Fruit fly (Drosophila melanogaster) whole organism, embryonic: Measurements from ENCODE around the gene Sf3b2.

Experiments
- Aef1 ChIP-seq: fragments of 200-800 bp; sonication (Bioruptor generic); IDR thresholded peaks from 3 replicates; pipeline ENCODE4 v1.3.6; 2022; ENCODE audit warnings: missing biosample characterization, missing genetic modification characterization
- Asciz ChIP-seq: fragments of 200-800 bp; sonication (Bioruptor generic); optimal IDR thresholded peaks from 2 replicates; lab custom pipeline; 2017; ENCODE audit warnings: missing biosample characterization, mild to moderate bottlenecking, missing genetic modification characterization, missing genetic modification reagents
- BEAF-32 ChIP-seq: fragments of 200-800 bp; sonication (Bioruptor generic); optimal IDR thresholded peaks from 3 replicates; lab custom pipeline; 2017; ENCODE audit warnings: missing biosample characterization, missing genetic modification characterization, mild to moderate bottlenecking, moderate library complexity, missing genetic modification reagents
- CG13287 ChIP-seq: fragments of 200-800 bp; sonication (Bioruptor generic); IDR thresholded peaks from 2 replicates; pipeline ENCODE4 v1.3.6; 2022; ENCODE audit warnings: missing biosample characterization, missing genetic modification characterization; ENCODE audit not compliant: partially characterized antibody
- CG13624 ChIP-seq: fragments of 200-800 bp; sonication (Bioruptor generic); optimal IDR thresholded peaks from 2 replicates; lab custom pipeline; 2016; ENCODE audit warnings: missing biosample characterization, missing genetic modification characterization
- CG14710 ChIP-seq: fragments of 200-800 bp; sonication (Bioruptor generic); optimal IDR thresholded peaks from 3 replicates; lab custom pipeline; 2019; ENCODE audit warnings: missing biosample characterization, mild to moderate bottlenecking, missing genetic modification characterization, moderate library complexity
- CG15011 ChIP-seq: fragments of 200-800 bp; sonication (Bioruptor generic); optimal IDR thresholded peaks from 3 replicates; lab custom pipeline; 2018; ENCODE audit warnings: missing biosample characterization, mild to moderate bottlenecking, missing genetic modification characterization
- CG15479 ChIP-seq: fragments of 200-800 bp; sonication (Bioruptor generic); optimal IDR thresholded peaks from 3 replicates; lab custom pipeline; 2019; ENCODE audit warnings: missing biosample characterization, mild to moderate bottlenecking, missing genetic modification characterization, moderate library complexity
- CG17186 ChIP-seq: fragments of 200-800 bp; sonication (Bioruptor generic); optimal IDR thresholded peaks from 3 replicates; lab custom pipeline; 2017; ENCODE audit warnings: missing biosample characterization, missing genetic modification reagents, missing genetic modification characterization
- CG2116 ChIP-seq: fragments of 200-800 bp; sonication (Bioruptor generic); optimal IDR thresholded peaks from 3 replicates; lab custom pipeline; 2018; ENCODE audit warnings: missing biosample characterization, mild to moderate bottlenecking, missing genetic modification characterization
- CG6765 ChIP-seq: fragments of 200-800 bp; sonication (Bioruptor generic); optimal IDR thresholded peaks from 3 replicates; lab custom pipeline; 2017; ENCODE audit warnings: missing biosample characterization, mild to moderate bottlenecking, missing genetic modification characterization
- CG7271 ChIP-seq: fragments of 200-800 bp; sonication (Bioruptor generic); optimal IDR thresholded peaks from 2 replicates; lab custom pipeline; 2018; ENCODE audit warnings: missing biosample characterization, mild to moderate bottlenecking, missing genetic modification characterization, moderate library complexity
- Mes4 ChIP-seq: fragments of 200-800 bp; sonication (Bioruptor generic); optimal IDR thresholded peaks from 2 replicates; lab custom pipeline; 2016; ENCODE audit warnings: missing biosample characterization, missing genetic modification characterization
- Myb ChIP-seq: fragments of 200-800 bp; sonication (Bioruptor generic); optimal IDR thresholded peaks from 2 replicates; lab custom pipeline; 2016; ENCODE audit warnings: missing biosample characterization, missing genetic modification characterization
- Nf-YC ChIP-seq: fragments of 200-800 bp; optimal IDR thresholded peaks from 3 replicates; lab custom pipeline; 2019; ENCODE audit warnings: missing biosample characterization, mild to moderate bottlenecking, missing genetic modification characterization, moderate library complexity
- NfI ChIP-seq: fragments of 200-800 bp; sonication (Bioruptor generic); optimal IDR thresholded peaks from 3 replicates; lab custom pipeline; 2018; ENCODE audit warnings: missing biosample characterization, mild to moderate bottlenecking, missing genetic modification characterization, moderate library complexity
- Oli ChIP-seq: fragments of 200-800 bp; sonication (Bioruptor generic); optimal IDR thresholded peaks from 2 replicates; lab custom pipeline; 2018; ENCODE audit warnings: missing biosample characterization, mild to moderate bottlenecking, missing genetic modification characterization, moderate library complexity
- Rfx ChIP-seq: fragments of 200-800 bp; sonication (Bioruptor generic); IDR thresholded peaks from 2 replicates; pipeline ENCODE4 v1.3.6; 2022; ENCODE audit warnings: missing biosample characterization, missing genetic modification characterization
- Scr ChIP-seq: fragments of 200-800 bp; sonication (Bioruptor generic); IDR thresholded peaks from 2 replicates; pipeline ENCODE4 v1.3.6; 2022; ENCODE audit warnings: missing biosample characterization, missing genetic modification characterization; ENCODE audit not compliant: partially characterized antibody
- Spps ChIP-seq: fragments of 200-800 bp; sonication (Bioruptor generic); optimal IDR thresholded peaks from 2 replicates; lab custom pipeline; 2018; ENCODE audit warnings: missing biosample characterization, mild to moderate bottlenecking, missing genetic modification characterization
- Sry-β ChIP-seq: fragments of 200-800 bp; sonication (Bioruptor generic); optimal IDR thresholded peaks from 2 replicates; lab custom pipeline; 2018; ENCODE audit warnings: missing biosample characterization, mild to moderate bottlenecking, missing genetic modification characterization, moderate library complexity
- Taf1 ChIP-seq: fragments of 200-800 bp; sonication (Bioruptor generic); IDR thresholded peaks from 2 replicates; pipeline ENCODE4 v1.3.6; 2022; ENCODE audit warnings: missing biosample characterization, missing genetic modification characterization
- Trl ChIP-seq, 3 experiments: fragments of >200 bp in 2 of 3; fragments of 200-800 bp in 1 of 3; sonication (Bioruptor generic) in 1 of 3; optimal IDR thresholded peaks; 2 replicates in 1 of 3; 3 replicates in 2 of 3; lab custom pipeline; 2016 to 2017; ENCODE audit warnings: missing biosample characterization in 1 of 3, missing genetic modification characterization in 1 of 3
- al ChIP-seq: fragments of 200-800 bp; sonication (Bioruptor generic); IDR thresholded peaks from 2 replicates; pipeline ENCODE4 v1.3.6; 2022; ENCODE audit warnings: missing biosample characterization, missing genetic modification characterization
- ato ChIP-seq: fragments of 200-800 bp; sonication (Bioruptor generic); IDR thresholded peaks from 2 replicates; pipeline ENCODE4 v1.3.6; 2022; ENCODE audit warnings: missing biosample characterization, missing genetic modification characterization; ENCODE audit not compliant: partially characterized antibody
- bigmax ChIP-seq: fragments of 200-800 bp; sonication (Bioruptor generic); optimal IDR thresholded peaks from 2 replicates; lab custom pipeline; 2018; ENCODE audit warnings: missing biosample characterization, mild to moderate bottlenecking, missing genetic modification characterization
- bowl ChIP-seq: fragments of 200-800 bp; sonication (Bioruptor generic); IDR thresholded peaks from 2 replicates; pipeline ENCODE4 v1.3.6; 2022; ENCODE audit warnings: missing biosample characterization, missing genetic modification characterization
- bsh ChIP-seq, 2 experiments: fragments of 200-800 bp; sonication (Bioruptor generic); optimal IDR thresholded peaks; 2 replicates each; lab custom pipeline; 2017 to 2018; ENCODE audit warnings: mild to moderate bottlenecking in 2 of 2, missing biosample characterization in 2 of 2, missing genetic modification characterization in 2 of 2, moderate library complexity in 1 of 2
- ci ChIP-seq: fragments of 200-800 bp; sonication (Bioruptor generic); IDR thresholded peaks from 3 replicates; pipeline ENCODE4 v1.3.6; 2022; ENCODE audit warnings: missing biosample characterization, missing genetic modification characterization
- dpn ChIP-seq, 2 experiments: fragments of 200-800 bp; sonication (Bioruptor generic); optimal IDR thresholded peaks; 3 replicates each; lab custom pipeline; 2016; ENCODE audit warnings: missing biosample characterization in 2 of 2, missing genetic modification characterization in 2 of 2
- eve ChIP-seq, 2 experiments: fragments of >200 bp; optimal IDR thresholded peaks; 2 replicates each; lab custom pipeline; 2017; ENCODE audit warnings: missing biosample characterization in 2 of 2, missing genetic modification characterization in 2 of 2
- fd102C ChIP-seq: fragments of 200-800 bp; sonication (Bioruptor generic); optimal IDR thresholded peaks from 2 replicates; lab custom pipeline; 2018; ENCODE audit warnings: missing biosample characterization, mild to moderate bottlenecking, missing genetic modification characterization, moderate library complexity
- hth ChIP-seq: fragments of >200 bp; optimal IDR thresholded peaks from 2 replicates; lab custom pipeline; 2017; ENCODE audit warnings: inconsistent platforms
- inv ChIP-seq: fragments of 200-800 bp; sonication (Bioruptor generic); IDR thresholded peaks from 2 replicates; pipeline ENCODE4 v1.3.6; 2022; ENCODE audit warnings: missing biosample characterization, missing genetic modification characterization; ENCODE audit not compliant: partially characterized antibody
- kay ChIP-seq: fragments of 200-800 bp; sonication (Bioruptor generic); optimal IDR thresholded peaks from 2 replicates; lab custom pipeline; 2016; ENCODE audit warnings: missing biosample characterization, missing genetic modification characterization
- knrl ChIP-seq: fragments of 200-800 bp; sonication (Bioruptor generic); IDR thresholded peaks from 3 replicates; pipeline ENCODE4 v1.3.6; 2022; ENCODE audit warnings: missing biosample characterization, missing genetic modification characterization; ENCODE audit not compliant: partially characterized antibody
- lab ChIP-seq: fragments of 200-800 bp; sonication (Bioruptor generic); optimal IDR thresholded peaks from 3 replicates; lab custom pipeline; 2017; ENCODE audit warnings: missing biosample characterization, missing genetic modification characterization, mild to moderate bottlenecking, moderate library complexity, missing genetic modification reagents
- lmd ChIP-seq: fragments of 200-800 bp; sonication (Bioruptor generic); IDR thresholded peaks from 2 replicates; pipeline ENCODE4 v1.3.6; 2022; ENCODE audit warnings: missing biosample characterization, missing genetic modification characterization
- mld ChIP-seq: fragments of 200-800 bp; sonication (Bioruptor generic); IDR thresholded peaks from 3 replicates; pipeline ENCODE4 v1.3.6; 2022; ENCODE audit warnings: missing biosample characterization, missing genetic modification characterization; ENCODE audit not compliant: partially characterized antibody
- nerfin-1 ChIP-seq: fragments of 200-800 bp; sonication (Bioruptor generic); optimal IDR thresholded peaks from 3 replicates; lab custom pipeline; 2019; ENCODE audit warnings: missing biosample characterization, mild to moderate bottlenecking, missing genetic modification characterization, moderate library complexity
- pnt ChIP-seq: fragments of 200-800 bp; sonication (Bioruptor generic); optimal IDR thresholded peaks from 3 replicates; lab custom pipeline; 2016; ENCODE audit warnings: missing biosample characterization, missing genetic modification characterization
- prd ChIP-seq, 3 experiments: fragments of >200 bp in 2 of 3; fragments of 200-800 bp in 1 of 3; sonication (Bioruptor generic) in 1 of 3; optimal IDR thresholded peaks in 2 of 3; IDR thresholded peaks in 1 of 3; 2 replicates in 2 of 3; 3 replicates in 1 of 3; pipeline versions ENCODE4 v1.3.6 to Lab custom; 2017 to 2022; ENCODE audit warnings: missing biosample characterization in 1 of 3, missing genetic modification characterization in 1 of 3
- tin ChIP-seq: fragments of 200-800 bp; sonication (Bioruptor generic); optimal IDR thresholded peaks from 3 replicates; lab custom pipeline; 2016; ENCODE audit warnings: missing biosample characterization, missing genetic modification characterization
- tll ChIP-seq, 2 experiments: fragments of 200-800 bp in 1 of 2; fragments of >200 bp in 1 of 2; sonication (Bioruptor generic) in 1 of 2; optimal IDR thresholded peaks; 2 replicates each; lab custom pipeline; 2017 to 2019; ENCODE audit warnings: missing biosample characterization in 2 of 2, missing genetic modification characterization in 2 of 2, mild to moderate bottlenecking in 1 of 2, moderate library complexity in 1 of 2
- twi ChIP-seq: fragments of 200-800 bp; optimal IDR thresholded peaks from 2 replicates; lab custom pipeline; 2019; ENCODE audit warnings: missing biosample characterization, mild to moderate bottlenecking, missing genetic modification characterization, moderate library complexity
- zen ChIP-seq: fragments of 200-800 bp; sonication (Bioruptor generic); optimal IDR thresholded peaks from 3 replicates; lab custom pipeline; 2018; ENCODE audit warnings: missing biosample characterization, mild to moderate bottlenecking, missing genetic modification characterization, moderate library complexity
- zen2 ChIP-seq: fragments of 200-800 bp; sonication (Bioruptor generic); IDR thresholded peaks from 3 replicates; pipeline ENCODE4 v1.3.6; 2022; ENCODE audit warnings: missing biosample characterization, missing genetic modification characterization; ENCODE audit not compliant: partially characterized antibody

Gene Sf3b2

dm6 chr2L:3029012-3029411, at the start of gene Sf3b2, which contains the start of gene CG17219 (continued):
- TF ChIP-seq mld (GFP tag; lab: Robert Waterston, UW) (0 out of 3 replicates have a peak, but pooled peaks have one; percentile 32), inv (GFP tag; lab: Robert Waterston, UW) (peak; percentile 50; the same call in 1 of the 2 replicates), lab (GFP tag; lab: Kevin White, UChicago) (no peak), Scr (peak; percentile 76), lmd (GFP tag; lab: Robert Waterston, UW) (no peak), nerfin-1 (tag; lab: Kevin White, UChicago) (no peak), eve (GFP tag; optimal IDR thresholded peaks at IDR 0.05; lab: Kevin White, UChicago) (no peak), NfI (GFP tag; lab: Kevin White, UChicago) (peak; percentile 28), Trl (optimal IDR thresholded peaks at IDR 0.05; lab: Kevin White, UChicago) (no peak), Trl (GFP tag; optimal IDR thresholded peaks at IDR 0.05; lab: Kevin White, UChicago) (peak; percentile 7), CG13287 (GFP tag; lab: Robert Waterston, UW) (peak; percentile 80), Rfx (GFP tag; lab: Robert Waterston, UW) (peak; percentile 39; the same call in 1 of the 2 replicates), knrl (GFP tag; lab: Robert Waterston, UW) (peak; percentile 70), CG13624 (peak; percentile 23)
- TF ChIP-seq, all 482 proteins: peak for 87

DNA sequence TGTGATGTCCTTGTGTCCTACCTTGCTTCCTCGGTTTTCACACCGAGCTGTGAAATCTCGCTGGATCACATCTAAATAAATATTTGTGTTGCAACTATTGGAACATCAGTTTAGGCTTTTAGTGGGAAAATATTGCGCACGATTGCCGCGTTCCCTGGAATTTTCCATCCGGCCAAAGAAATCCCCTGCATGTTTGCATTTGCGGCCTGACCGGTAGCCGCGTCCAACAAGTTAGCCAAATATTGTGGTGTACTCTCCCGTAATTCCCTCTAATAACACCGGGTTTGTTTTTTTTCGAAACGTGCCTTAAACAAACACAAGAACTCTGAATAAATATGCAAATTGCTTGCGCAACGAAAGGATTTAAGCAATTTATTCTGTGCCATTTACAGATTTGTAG, 49.8 kb upstream of the Sf3b2 start:
- TF ChIP-seq Nf-YC (tag; lab: Kevin White, UChicago), result no peak
- no peak for TF ChIP-seq bigmax (GFP tag; lab: Kevin White, UChicago)
- peak; percentile 25 for TF ChIP-seq twi
- no peak for TF ChIP-seq bowl (GFP tag; lab: Robert Waterston, UW)
- peak in 1 of 2 experiments; percentile 96 for TF ChIP-seq tll (GFP tag; optimal IDR thresholded peaks at IDR 0.05; lab: Kevin White, UChicago)
- TF ChIP-seq CG17186 (GFP tag; lab: Kevin White, UChicago), result no peak
- no peak for TF ChIP-seq dpn (GFP tag; optimal IDR thresholded peaks at IDR 0.05; lab: Kevin White, UChicago)
- TF ChIP-seq kay, result no peak
- no peak for TF ChIP-seq prd (optimal IDR thresholded peaks at IDR 0.05; lab: Kevin White, UChicago)
- peak; percentile 15; the same call in 1 of the 3 replicates for TF ChIP-seq prd (GFP tag; IDR thresholded peaks at IDR 0.05; lab: Robert Waterston, UW)
- no peak for TF ChIP-seq Taf1 (GFP tag; lab: Robert Waterston, UW)
- peak; percentile 27 for TF ChIP-seq zen
- TF ChIP-seq CG14710 (tag; lab: Kevin White, UChicago), result no peak
- TF ChIP-seq ci, result no peak
- no peak for TF ChIP-seq Sry-β (GFP tag; lab: Kevin White, UChicago)
- TF ChIP-seq Spps, result no peak
- TF ChIP-seq CG15011 (GFP tag; lab: Kevin White, UChicago), result no peak
- TF ChIP-seq Aef1, result no peak
- no peak for TF ChIP-seq tin (GFP tag; lab: Kevin White, UChicago)
- TF ChIP-seq Oli, result no peak
- no peak for TF ChIP-seq ato (GFP tag; lab: Robert Waterston, UW)
- TF ChIP-seq al, result no peak
- TF ChIP-seq pnt, result no peak
- no peak for TF ChIP-seq zen2 (GFP tag; lab: Robert Waterston, UW)
- TF ChIP-seq hth, result no peak
- no peak for TF ChIP-seq bsh (GFP tag; optimal IDR thresholded peaks at IDR 0.05; lab: Kevin White, UChicago)
- no peak for TF ChIP-seq Asciz (GFP tag; lab: Kevin White, UChicago)
- no peak for TF ChIP-seq CG2116
- no peak for TF ChIP-seq Trl (optimal IDR thresholded peaks at IDR 0.05; lab: Kevin White, UChicago)
- no peak for TF ChIP-seq Trl (GFP tag; optimal IDR thresholded peaks at IDR 0.05; lab: Kevin White, UChicago)
- TF ChIP-seq Mes4 (GFP tag; lab: Kevin White, UChicago), result no peak
- peak; percentile 54 for TF ChIP-seq CG15479 (GFP tag; lab: Kevin White, UChicago)
- TF ChIP-seq Myb (GFP tag; lab: Kevin White, UChicago), result no peak
- peak; percentile 68 for TF ChIP-seq CG7271 (tag; lab: Kevin White, UChicago)
- TF ChIP-seq fd102C, result peak; percentile 24
- no peak for TF ChIP-seq BEAF-32 (GFP tag; lab: Kevin White, UChicago)
- no peak for TF ChIP-seq CG6765 (GFP tag; lab: Kevin White, UChicago)
